Fruit fly (Drosophila melanogaster) whole organism, embryonic: ENCODE results near the gene CG46434.
A peak's percentile ranks its signal among the peaks of the same experiment; 100 is the strongest.

Source experiments
- CG11504 ChIP-seq: fragments of 200-800 bp; sonication (Bioruptor generic); optimal IDR thresholded peaks from 3 replicates; lab custom pipeline; 2019; ENCODE audit warnings: missing biosample characterization, mild to moderate bottlenecking, missing genetic modification characterization, moderate library complexity
- CG12155 ChIP-seq: fragments of 200-800 bp; sonication (Bioruptor generic); optimal IDR thresholded peaks from 3 replicates; lab custom pipeline; 2016; ENCODE audit warnings: missing biosample characterization, missing genetic modification characterization
- CG12769 ChIP-seq: fragments of 200-800 bp; sonication (Bioruptor generic); optimal IDR thresholded peaks from 2 replicates; lab custom pipeline; 2019; ENCODE audit warnings: missing biosample characterization, mild to moderate bottlenecking, missing genetic modification characterization, moderate library complexity
- CG12942 ChIP-seq: fragments of 200-800 bp; sonication (Bioruptor generic); optimal IDR thresholded peaks from 3 replicates; lab custom pipeline; 2016; ENCODE audit warnings: missing biosample characterization, missing genetic modification characterization
- CG13287 ChIP-seq: fragments of 200-800 bp; sonication (Bioruptor generic); IDR thresholded peaks from 2 replicates; pipeline ENCODE4 v1.3.6; 2022; ENCODE audit warnings: missing biosample characterization, missing genetic modification characterization; ENCODE audit not compliant: partially characterized antibody
- CG14014 ChIP-seq: fragments of 200-800 bp; sonication (Bioruptor generic); IDR thresholded peaks from 2 replicates; pipeline ENCODE4 v1.3.6; 2022; ENCODE audit warnings: missing biosample characterization, missing genetic modification characterization
- CG14441 ChIP-seq: fragments of 200-800 bp; sonication (Bioruptor generic); IDR thresholded peaks from 2 replicates; pipeline ENCODE4 v1.3.6; 2022; ENCODE audit warnings: missing biosample characterization, missing genetic modification characterization
- CG14710 ChIP-seq: fragments of 200-800 bp; sonication (Bioruptor generic); optimal IDR thresholded peaks from 3 replicates; lab custom pipeline; 2019; ENCODE audit warnings: missing biosample characterization, mild to moderate bottlenecking, missing genetic modification characterization, moderate library complexity
- CG15696 ChIP-seq: fragments of 200-800 bp; sonication (Bioruptor generic); optimal IDR thresholded peaks from 2 replicates; lab custom pipeline; 2019; ENCODE audit warnings: missing biosample characterization, mild to moderate bottlenecking, missing genetic modification characterization, moderate library complexity
- CG1792 ChIP-seq: fragments of 200-800 bp; sonication (Bioruptor generic); optimal IDR thresholded peaks from 2 replicates; lab custom pipeline; 2016; ENCODE audit warnings: missing biosample characterization, missing genetic modification characterization
- CG18476 ChIP-seq: fragments of 200-800 bp; sonication (Bioruptor generic); optimal IDR thresholded peaks from 2 replicates; lab custom pipeline; 2016; ENCODE audit warnings: missing biosample characterization, mild to moderate bottlenecking, missing genetic modification characterization
- CG2129 ChIP-seq: fragments of 200-800 bp; sonication (Bioruptor generic); IDR thresholded peaks from 2 replicates; pipeline ENCODE4 v1.3.6; 2022; ENCODE audit warnings: missing biosample characterization, missing genetic modification characterization; ENCODE audit not compliant: partially characterized antibody
- CG31365 ChIP-seq: fragments of 200-800 bp; sonication (Bioruptor generic); optimal IDR thresholded peaks from 2 replicates; lab custom pipeline; 2018; ENCODE audit warnings: missing biosample characterization, mild to moderate bottlenecking, missing genetic modification characterization
- CG4854 ChIP-seq: fragments of 200-800 bp; sonication (Bioruptor generic); optimal IDR thresholded peaks from 2 replicates; lab custom pipeline; 2016; ENCODE audit warnings: missing biosample characterization, missing genetic modification characterization, inconsistent platforms
- CG6689 ChIP-seq: fragments of 200-800 bp; sonication (Bioruptor generic); IDR thresholded peaks from 2 replicates; pipeline ENCODE4 v1.3.6; 2022; ENCODE audit warnings: missing biosample characterization, missing genetic modification characterization
- CG6765 ChIP-seq: fragments of 200-800 bp; sonication (Bioruptor generic); optimal IDR thresholded peaks from 3 replicates; lab custom pipeline; 2017; ENCODE audit warnings: missing biosample characterization, mild to moderate bottlenecking, missing genetic modification characterization
- CG6854 ChIP-seq: fragments of 200-800 bp; sonication (Bioruptor generic); optimal IDR thresholded peaks from 3 replicates; lab custom pipeline; 2017; ENCODE audit warnings: missing biosample characterization, mild to moderate bottlenecking, missing genetic modification characterization
- CG8359 ChIP-seq: fragments of 200-800 bp; sonication (Bioruptor generic); optimal IDR thresholded peaks from 2 replicates; lab custom pipeline; 2017; ENCODE audit warnings: missing biosample characterization, mild to moderate bottlenecking, missing genetic modification characterization, borderline replicate concordance
- CG8944 ChIP-seq: fragments of 200-800 bp; sonication (Bioruptor generic); optimal IDR thresholded peaks from 3 replicates; lab custom pipeline; 2016; ENCODE audit warnings: missing biosample characterization, missing genetic modification characterization
- CG9932 ChIP-seq: fragments of 200-800 bp; sonication (Bioruptor generic); IDR thresholded peaks from 2 replicates; pipeline ENCODE4 v1.3.6; 2022; ENCODE audit warnings: missing biosample characterization, missing genetic modification characterization
- CTCF ChIP-seq: fragments of 200-800 bp; sonication (Bioruptor generic); optimal IDR thresholded peaks from 2 replicates; lab custom pipeline; 2017; ENCODE audit warnings: missing biosample characterization, mild to moderate bottlenecking, missing genetic modification characterization, moderate library complexity
- Camta ChIP-seq: fragments of 200-800 bp; sonication (Bioruptor generic); optimal IDR thresholded peaks from 2 replicates; lab custom pipeline; 2016; ENCODE audit warnings: missing biosample characterization, missing genetic modification characterization
- Chrac-16 ChIP-seq: fragments of 200-800 bp; sonication (Bioruptor generic); optimal IDR thresholded peaks from 3 replicates; lab custom pipeline; 2016; ENCODE audit warnings: missing biosample characterization, missing genetic modification characterization
- Drgx ChIP-seq: fragments of 200-800 bp; sonication (Bioruptor generic); IDR thresholded peaks from 2 replicates; pipeline ENCODE4 v1.3.6; 2022; ENCODE audit warnings: missing biosample characterization, missing genetic modification characterization
- Hmx ChIP-seq: fragments of 200-800 bp; sonication (Bioruptor generic); optimal IDR thresholded peaks from 2 replicates; lab custom pipeline; 2016; ENCODE audit warnings: missing biosample characterization, missing genetic modification characterization
- Nf-YC ChIP-seq: fragments of 200-800 bp; optimal IDR thresholded peaks from 3 replicates; lab custom pipeline; 2019; ENCODE audit warnings: missing biosample characterization, mild to moderate bottlenecking, missing genetic modification characterization, moderate library complexity
- Optix ChIP-seq: fragments of 200-800 bp; sonication (Bioruptor generic); IDR thresholded peaks from 3 replicates; pipeline ENCODE4 v1.3.6; 2022; ENCODE audit warnings: missing biosample characterization, missing genetic modification characterization
- PHDP ChIP-seq: fragments of 200-800 bp; sonication (Bioruptor generic); optimal IDR thresholded peaks from 3 replicates; lab custom pipeline; 2018; ENCODE audit warnings: missing biosample characterization, mild to moderate bottlenecking, missing genetic modification characterization, moderate library complexity
- ac ChIP-seq: fragments of 200-800 bp; sonication (Bioruptor generic); optimal IDR thresholded peaks from 3 replicates; lab custom pipeline; 2017; ENCODE audit warnings: missing biosample characterization, mild to moderate bottlenecking, missing genetic modification characterization
- ato ChIP-seq: fragments of 200-800 bp; sonication (Bioruptor generic); IDR thresholded peaks from 2 replicates; pipeline ENCODE4 v1.3.6; 2022; ENCODE audit warnings: missing biosample characterization, missing genetic modification characterization; ENCODE audit not compliant: partially characterized antibody
- bbx ChIP-seq: fragments of 200-800 bp; sonication (Bioruptor generic); IDR thresholded peaks from 2 replicates; pipeline ENCODE4 v1.3.6; 2022; ENCODE audit warnings: missing biosample characterization, missing genetic modification characterization; ENCODE audit not compliant: partially characterized antibody
- bigmax ChIP-seq: fragments of 200-800 bp; sonication (Bioruptor generic); optimal IDR thresholded peaks from 2 replicates; lab custom pipeline; 2018; ENCODE audit warnings: missing biosample characterization, mild to moderate bottlenecking, missing genetic modification characterization
- cad ChIP-seq: fragments of >200 bp; optimal IDR thresholded peaks from 2 replicates; lab custom pipeline; 2017; ENCODE audit warnings: missing biosample characterization, missing genetic modification characterization
- cwo ChIP-seq: fragments of 200-800 bp; sonication (Bioruptor generic); optimal IDR thresholded peaks from 3 replicates; lab custom pipeline; 2017; ENCODE audit warnings: missing biosample characterization, missing genetic modification characterization, mild to moderate bottlenecking, moderate library complexity, missing genetic modification reagents
- insv ChIP-seq, 2 experiments: fragments of 200-800 bp; sonication (Bioruptor generic); optimal IDR thresholded peaks; 3 replicates each; lab custom pipeline; 2016 to 2018; ENCODE audit warnings: missing biosample characterization in 2 of 2, missing genetic modification characterization in 2 of 2
- inv ChIP-seq: fragments of 200-800 bp; sonication (Bioruptor generic); IDR thresholded peaks from 2 replicates; pipeline ENCODE4 v1.3.6; 2022; ENCODE audit warnings: missing biosample characterization, missing genetic modification characterization; ENCODE audit not compliant: partially characterized antibody
- ken ChIP-seq: fragments of 200-800 bp; sonication (Bioruptor generic); IDR thresholded peaks from 3 replicates; pipeline ENCODE4 v1.3.6; 2022; ENCODE audit warnings: missing biosample characterization, missing genetic modification characterization
- kni ChIP-seq: fragments of 200-800 bp; sonication (Bioruptor generic); optimal IDR thresholded peaks from 3 replicates; lab custom pipeline; 2017; ENCODE audit warnings: mild to moderate bottlenecking, missing biosample characterization, missing genetic modification reagents, missing genetic modification characterization
- lab ChIP-seq: fragments of 200-800 bp; sonication (Bioruptor generic); optimal IDR thresholded peaks from 3 replicates; lab custom pipeline; 2017; ENCODE audit warnings: missing biosample characterization, missing genetic modification characterization, mild to moderate bottlenecking, moderate library complexity, missing genetic modification reagents
- lilli ChIP-seq: fragments of 200-800 bp; sonication (Bioruptor generic); optimal IDR thresholded peaks from 3 replicates; lab custom pipeline; 2016; ENCODE audit warnings: missing biosample characterization, missing genetic modification characterization
- lov ChIP-seq, 2 experiments: fragments of 200-800 bp in 1 of 2; fragments of >200 bp in 1 of 2; sonication (Bioruptor generic) in 1 of 2; IDR thresholded peaks in 1 of 2; optimal IDR thresholded peaks in 1 of 2; 2 replicates in 1 of 2; 3 replicates in 1 of 2; pipeline versions ENCODE4 v1.3.6 to Lab custom; 2017 to 2022; ENCODE audit warnings: missing biosample characterization in 1 of 2, missing genetic modification characterization in 1 of 2
- maf-S ChIP-seq: fragments of 200-800 bp; sonication (Bioruptor generic); optimal IDR thresholded peaks from 2 replicates; lab custom pipeline; 2016; ENCODE audit warnings: missing biosample characterization, missing genetic modification characterization
- peb ChIP-seq: fragments of 200-800 bp; sonication (Bioruptor generic); IDR thresholded peaks from 2 replicates; pipeline ENCODE4 v1.3.6; 2022; ENCODE audit warnings: missing biosample characterization, missing genetic modification characterization
- pum ChIP-seq: fragments of 200-800 bp; sonication (Bioruptor generic); optimal IDR thresholded peaks from 2 replicates; lab custom pipeline; 2016; ENCODE audit warnings: missing biosample characterization, missing genetic modification characterization
- pzg ChIP-seq: fragments of 200-800 bp; sonication (Bioruptor generic); optimal IDR thresholded peaks from 3 replicates; lab custom pipeline; 2018; ENCODE audit warnings: missing biosample characterization, mild to moderate bottlenecking, missing genetic modification characterization, moderate library complexity
- rib ChIP-seq: fragments of 200-800 bp; sonication (Bioruptor generic); IDR thresholded peaks from 2 replicates; pipeline ENCODE4 v1.3.6; 2022; ENCODE audit warnings: missing biosample characterization, missing genetic modification characterization
- salm ChIP-seq: fragments of 200-800 bp; sonication (Bioruptor generic); optimal IDR thresholded peaks from 2 replicates; lab custom pipeline; 2018; ENCODE audit warnings: missing biosample characterization, mild to moderate bottlenecking, missing genetic modification characterization
- sima ChIP-seq: fragments of 200-800 bp; sonication (Bioruptor generic); optimal IDR thresholded peaks from 2 replicates; lab custom pipeline; 2016; ENCODE audit warnings: missing biosample characterization, missing genetic modification characterization
- vvl ChIP-seq: fragments of 200-800 bp; sonication (Bioruptor generic); IDR thresholded peaks from 2 replicates; pipeline ENCODE4 v1.3.6; 2022; ENCODE audit warnings: missing biosample characterization, missing genetic modification characterization
- wdn ChIP-seq: fragments of 200-800 bp; sonication (Bioruptor generic); IDR thresholded peaks from 2 replicates; pipeline ENCODE4 v1.3.6; 2022; ENCODE audit warnings: missing biosample characterization, missing genetic modification characterization
- zen2 ChIP-seq: fragments of 200-800 bp; sonication (Bioruptor generic); IDR thresholded peaks from 3 replicates; pipeline ENCODE4 v1.3.6; 2022; ENCODE audit warnings: missing biosample characterization, missing genetic modification characterization; ENCODE audit not compliant: partially characterized antibody

Gene CG46434

dm6 chr3L:19585979-19586378 is 42.0 kb upstream of the CG46434 start, which contains the start of the genes CG9231 and CG9330 (continued):
- TF ChIP-seq Chrac-16: no peak
- TF ChIP-seq CG12942: no peak
- TF ChIP-seq ac (GFP tag; lab: Kevin White, UChicago): no peak
- TF ChIP-seq PHDP (tag; lab: Kevin White, UChicago): peak; percentile 9
- peak; percentile 58 for TF ChIP-seq CG13287 (GFP tag; lab: Robert Waterston, UW)
- TF ChIP-seq salm (tag; lab: Kevin White, UChicago): no peak
- no peak for TF ChIP-seq Optix (GFP tag; lab: Robert Waterston, UW)
- TF ChIP-seq insv (GFP tag; optimal IDR thresholded peaks at IDR 0.05; lab: Kevin White, UChicago): peak in 1 of 2 experiments; percentile 46
- no peak for TF ChIP-seq CG18476 (GFP tag; lab: Kevin White, UChicago)
- peak; percentile 3 for TF ChIP-seq maf-S (GFP tag; lab: Kevin White, UChicago)
- TF ChIP-seq Drgx (GFP tag; lab: Robert Waterston, UW): no peak
- TF ChIP-seq CG14014: no peak
- TF ChIP-seq ato: no peak
- TF ChIP-seq CG4854 (GFP tag; lab: Kevin White, UChicago): peak; percentile 31
- peak; percentile 38 for TF ChIP-seq kni (GFP tag; lab: Kevin White, UChicago)
- TF ChIP-seq CG6854 (GFP tag; lab: Kevin White, UChicago): no peak
- TF ChIP-seq Hmx: peak; percentile 8
- TF ChIP-seq ken: no peak
- no peak for TF ChIP-seq Camta (GFP tag; lab: Kevin White, UChicago)
- TF ChIP-seq bbx: no peak
- TF ChIP-seq wdn (GFP tag; lab: Robert Waterston, UW): no peak
- TF ChIP-seq CG31365 (tag; lab: Kevin White, UChicago): no peak
- peak; percentile 50 for TF ChIP-seq vvl (GFP tag; lab: Robert Waterston, UW)
- peak; percentile 81 for TF ChIP-seq CG14710 (tag; lab: Kevin White, UChicago)
- no peak for TF ChIP-seq CG6765 (GFP tag; lab: Kevin White, UChicago)
- TF ChIP-seq lilli (GFP tag; lab: Kevin White, UChicago): peak; percentile 58
- no peak for TF ChIP-seq lov (optimal IDR thresholded peaks at IDR 0.05; lab: Kevin White, UChicago)
- no peak for TF ChIP-seq lov (GFP tag; IDR thresholded peaks at IDR 0.05; lab: Robert Waterston, UW)
- TF ChIP-seq inv (GFP tag; lab: Robert Waterston, UW): no peak
- TF ChIP-seq pum (GFP tag; lab: Kevin White, UChicago): peak; percentile 18
- no peak for TF ChIP-seq cad (GFP tag; lab: Kevin White, UChicago)
- TF ChIP-seq zen2 (GFP tag; lab: Robert Waterston, UW): no peak
- no peak for TF ChIP-seq bigmax (GFP tag; lab: Kevin White, UChicago)
- TF ChIP-seq peb (GFP tag; lab: Robert Waterston, UW): no peak
- TF ChIP-seq CG14441: no peak
- TF ChIP-seq CG2129 (GFP tag; lab: Robert Waterston, UW): no peak
- no peak for TF ChIP-seq CG8359 (GFP tag; lab: Kevin White, UChicago)
- TF ChIP-seq CG15696 (tag; lab: Kevin White, UChicago): no peak
- TF ChIP-seq CG11504 (tag; lab: Kevin White, UChicago): peak; percentile 50
- TF ChIP-seq rib (GFP tag; lab: Robert Waterston, UW): no peak
- no peak for TF ChIP-seq CTCF (GFP tag; lab: Kevin White, UChicago)
- TF ChIP-seq sima (GFP tag; lab: Kevin White, UChicago): no peak
- TF ChIP-seq lab: no peak
- TF ChIP-seq CG9932 (GFP tag; lab: Robert Waterston, UW): no peak
- TF ChIP-seq Nf-YC (tag; lab: Kevin White, UChicago): peak; percentile 38
- no peak for TF ChIP-seq CG8944
- peak; percentile 51 for TF ChIP-seq CG12769 (tag; lab: Kevin White, UChicago)
- TF ChIP-seq CG6689 (GFP tag; lab: Robert Waterston, UW): no peak
- no peak for TF ChIP-seq CG1792 (GFP tag; lab: Kevin White, UChicago)
- TF ChIP-seq pzg (GFP tag; lab: Kevin White, UChicago): peak; percentile 75
- no peak for TF ChIP-seq CG12155 (GFP tag; lab: Kevin White, UChicago)
- TF ChIP-seq cwo (GFP tag; lab: Kevin White, UChicago): no peak
